Worm (Caenorhabditis elegans) whole organism, L1 larva: ENCODE results near the gene feh-1.
A peak's percentile ranks its signal among the peaks of the same experiment; 100 is the strongest.

ENCODE experiments used
- C16A3.4 ChIP-seq: fragments of 150-350 bp; optimal IDR thresholded peaks from 2 replicates; lab custom pipeline; 2014; ENCODE audit warnings: missing biosample characterization, missing genetic modification characterization
- F16B12.6 ChIP-seq: fragments of 150-350 bp; optimal IDR thresholded peaks from 2 replicates; lab custom pipeline; 2014; ENCODE audit warnings: missing biosample characterization, missing genetic modification characterization
- aha-1 ChIP-seq: fragments of 150-350 bp; optimal IDR thresholded peaks from 2 replicates; lab custom pipeline; 2014; ENCODE audit warnings: missing biosample characterization, missing genetic modification characterization
- alr-1 ChIP-seq: fragments of 200-800 bp; sonication (Bioruptor generic); optimal IDR thresholded peaks from 2 replicates; lab custom pipeline; 2018; ENCODE audit warnings: borderline replicate concordance, mild to moderate bottlenecking, missing genetic modification characterization, missing compliant biosample characterization
- blmp-1 ChIP-seq: fragments of 150-350 bp; optimal IDR thresholded peaks from 2 replicates; lab custom pipeline; 2014; ENCODE audit warnings: missing biosample characterization, missing genetic modification characterization
- ceh-63 ChIP-seq: fragments of 200-800 bp; sonication (Bioruptor generic); optimal IDR thresholded peaks from 2 replicates; lab custom pipeline; 2018; ENCODE audit warnings: mild to moderate bottlenecking, missing genetic modification characterization, missing compliant biosample characterization
- ceh-8 ChIP-seq: fragments of 200-800 bp; sonication (Bioruptor generic); optimal IDR thresholded peaks from 2 replicates; lab custom pipeline; 2018; ENCODE audit warnings: mild to moderate bottlenecking, missing genetic modification characterization, moderate library complexity, missing compliant biosample characterization
- ceh-82 ChIP-seq, 3 experiments: fragments of 150-350 bp in 1 of 3; sonication (generic microtip) in 2 of 3; optimal IDR thresholded peaks; 2 replicates each; lab custom pipeline; 2014 to 2017; ENCODE audit warnings: missing biosample characterization in 3 of 3, missing genetic modification characterization in 3 of 3
- dpl-1 ChIP-seq, 3 experiments: fragments of 150-350 bp in 2 of 3; sonication (generic microtip) in 1 of 3; optimal IDR thresholded peaks; 2 replicates each; lab custom pipeline; 2014 to 2017; ENCODE audit warnings: missing biosample characterization in 3 of 3, missing genetic modification characterization in 3 of 3, missing genetic modification reagents in 3 of 3
- dsc-1 ChIP-seq: sonication (generic microtip); optimal IDR thresholded peaks from 2 replicates; lab custom pipeline; 2016; ENCODE audit warnings: mild to moderate bottlenecking, missing genetic modification characterization, missing compliant biosample characterization
- efl-3 ChIP-seq: fragments of 200-800 bp; sonication (Bioruptor generic); optimal IDR thresholded peaks from 2 replicates; lab custom pipeline; 2018; ENCODE audit warnings: mild to moderate bottlenecking, missing genetic modification characterization, missing compliant biosample characterization
- egl-13 ChIP-seq: sonication (generic microtip); optimal IDR thresholded peaks from 2 replicates; lab custom pipeline; 2016; ENCODE audit warnings: missing genotype, missing genetic modification reagents, missing genetic modification characterization, missing compliant biosample characterization
- egl-27 ChIP-seq, 2 experiments: fragments of 150-350 bp in 1 of 2; sonication (generic microtip); optimal IDR thresholded peaks; 3 replicates each; lab custom pipeline; 2017 to 2018; ENCODE audit warnings: missing biosample characterization in 2 of 2, missing genetic modification characterization in 2 of 2, missing genetic modification reagents in 2 of 2
- ets-5 ChIP-seq: fragments of 200-800 bp; sonication (Bioruptor generic); IDR thresholded peaks from 2 replicates; pipeline ENCODE4 v1.3.6; 2022; ENCODE audit warnings: missing genetic modification characterization, missing compliant biosample characterization
- fos-1 ChIP-seq: fragments of 150-350 bp; optimal IDR thresholded peaks from 2 replicates; lab custom pipeline; 2014; ENCODE audit warnings: missing biosample characterization, missing genetic modification characterization
- grh-1 ChIP-seq: fragments of 200-800 bp; sonication (Bioruptor generic); IDR thresholded peaks from 2 replicates; pipeline ENCODE4 v1.3.6; 2022; ENCODE audit warnings: missing genetic modification reagents, missing genetic modification characterization, missing compliant biosample characterization
- hlh-17 ChIP-seq: fragments of 200-800 bp; sonication (Bioruptor generic); optimal IDR thresholded peaks from 2 replicates; lab custom pipeline; 2018; ENCODE audit warnings: missing genetic modification characterization, mild to moderate bottlenecking, missing compliant biosample characterization, moderate library complexity, borderline replicate concordance
- hpl-2 ChIP-seq: fragments of 150-350 bp; optimal IDR thresholded peaks from 2 replicates; lab custom pipeline; 2014; ENCODE audit warnings: missing biosample characterization, missing genetic modification reagents, missing genetic modification characterization
- irx-1 ChIP-seq: sonication (generic microtip); optimal IDR thresholded peaks from 2 replicates; lab custom pipeline; 2016; ENCODE audit warnings: missing genetic modification characterization, missing compliant biosample characterization
- isw-1 ChIP-seq: fragments of 200-800 bp; sonication (Bioruptor generic); IDR thresholded peaks from 2 replicates; pipeline ENCODE4 v1.3.6; 2022; ENCODE audit warnings: missing genetic modification characterization, missing compliant biosample characterization
- jun-1 ChIP-seq: fragments of 150-350 bp; optimal IDR thresholded peaks from 2 replicates; lab custom pipeline; 2014; ENCODE audit warnings: missing biosample characterization, missing genetic modification reagents, missing genetic modification characterization
- lin-14 ChIP-seq: fragments of 200-800 bp; sonication (Bioruptor generic); optimal IDR thresholded peaks from 2 replicates; lab custom pipeline; 2018; ENCODE audit warnings: mild to moderate bottlenecking, missing genetic modification characterization, moderate library complexity, missing compliant biosample characterization
- lin-15B ChIP-seq: fragments of 150-350 bp; sonication (generic microtip); optimal IDR thresholded peaks from 3 replicates; lab custom pipeline; 2014; ENCODE audit warnings: missing biosample characterization, missing genetic modification characterization
- lin-35 ChIP-seq, 2 experiments: fragments of 150-350 bp; optimal IDR thresholded peaks; 2 replicates each; lab custom pipeline; 2014; ENCODE audit warnings: missing biosample characterization in 2 of 2, missing genetic modification characterization in 2 of 2, missing genetic modification reagents in 2 of 2
- lir-3 ChIP-seq: sonication (generic microtip); optimal IDR thresholded peaks from 2 replicates; lab custom pipeline; 2016; ENCODE audit warnings: mild to moderate bottlenecking, missing genetic modification characterization, moderate library complexity, missing compliant biosample characterization; ENCODE audit not compliant: poor library complexity
- lsy-2 ChIP-seq, 2 experiments: fragments of 150-350 bp; optimal IDR thresholded peaks; 2 replicates each; lab custom pipeline; 2014; ENCODE audit warnings: missing biosample characterization in 2 of 2, missing genetic modification characterization in 2 of 2
- mab-9 ChIP-seq: fragments of 200-800 bp; sonication (Bioruptor generic); IDR thresholded peaks from 2 replicates; pipeline ENCODE4 v1.3.6; 2022; ENCODE audit warnings: missing genetic modification reagents, missing genetic modification characterization, missing compliant biosample characterization
- mdl-1 ChIP-seq, 2 experiments: fragments of 150-350 bp; optimal IDR thresholded peaks; 2 replicates each; lab custom pipeline; 2014 to 2017; ENCODE audit warnings: missing biosample characterization in 2 of 2, missing genetic modification characterization in 2 of 2, inconsistent platforms in 1 of 2
- mep-1 ChIP-seq: fragments of 150-350 bp; optimal IDR thresholded peaks from 2 replicates; lab custom pipeline; 2014; ENCODE audit warnings: missing biosample characterization, missing genetic modification characterization
- nhr-11 ChIP-seq: fragments of 150-350 bp; optimal IDR thresholded peaks from 2 replicates; lab custom pipeline; 2014; ENCODE audit warnings: missing biosample characterization, missing genetic modification characterization
- nhr-19 ChIP-seq: fragments of 200-800 bp; sonication (Bioruptor generic); conservative IDR thresholded peaks from 2 replicates; pipeline ENCODE4 v1.3.6; 2022; ENCODE audit warnings: missing genetic modification characterization, missing compliant biosample characterization
- nhr-20 ChIP-seq: sonication (generic microtip); optimal IDR thresholded peaks from 2 replicates; lab custom pipeline; 2016; ENCODE audit warnings: mild to moderate bottlenecking, missing genetic modification characterization, missing compliant biosample characterization
- nhr-237 ChIP-seq: fragments of 150-350 bp; optimal IDR thresholded peaks from 2 replicates; lab custom pipeline; 2014; ENCODE audit warnings: missing biosample characterization, missing genetic modification characterization
- nhr-71 ChIP-seq: sonication (generic microtip); optimal IDR thresholded peaks from 2 replicates; lab custom pipeline; 2016; ENCODE audit warnings: mild to moderate bottlenecking, missing genetic modification characterization, moderate library complexity, missing compliant biosample characterization
- nhr-84 ChIP-seq: sonication (generic microtip); optimal IDR thresholded peaks from 2 replicates; lab custom pipeline; 2017; ENCODE audit warnings: missing biosample characterization, missing genetic modification characterization
- nhr-90 ChIP-seq: sonication (generic microtip); optimal IDR thresholded peaks from 2 replicates; lab custom pipeline; 2016; ENCODE audit warnings: mild to moderate bottlenecking, missing genetic modification characterization, missing compliant biosample characterization; ENCODE audit not compliant: poor library complexity
- pag-3 ChIP-seq: sonication (generic microtip); optimal IDR thresholded peaks from 2 replicates; lab custom pipeline; 2017; ENCODE audit warnings: missing genetic modification characterization, mild to moderate bottlenecking, missing compliant biosample characterization, antibody characterized with exemption, borderline replicate concordance; ENCODE audit not compliant: insufficient read depth
- pax-3 ChIP-seq: fragments of 200-800 bp; sonication (Bioruptor generic); optimal IDR thresholded peaks from 2 replicates; lab custom pipeline; 2018; ENCODE audit warnings: mild to moderate bottlenecking, missing genetic modification characterization, moderate library complexity, missing compliant biosample characterization
- rnt-1 ChIP-seq: sonication (generic microtip); optimal IDR thresholded peaks from 2 replicates; lab custom pipeline; 2016; ENCODE audit warnings: mild to moderate bottlenecking, missing genetic modification characterization, moderate library complexity, missing compliant biosample characterization
- skn-1 ChIP-seq: fragments of 150-350 bp; optimal IDR thresholded peaks from 2 replicates; lab custom pipeline; 2014; ENCODE audit warnings: missing biosample characterization, missing genetic modification characterization
- snu-23 ChIP-seq: sonication (generic microtip); optimal IDR thresholded peaks from 2 replicates; lab custom pipeline; 2016; ENCODE audit warnings: missing genetic modification characterization, missing compliant biosample characterization
- sox-4 ChIP-seq: sonication (generic microtip); optimal IDR thresholded peaks from 2 replicates; lab custom pipeline; 2016; ENCODE audit warnings: missing genetic modification characterization, missing compliant biosample characterization
- sptf-1 ChIP-seq: fragments of 150-350 bp; optimal IDR thresholded peaks from 2 replicates; lab custom pipeline; 2014; ENCODE audit warnings: missing biosample characterization, missing genetic modification characterization
- tbx-2 ChIP-seq: sonication (generic microtip); optimal IDR thresholded peaks from 2 replicates; lab custom pipeline; 2016; ENCODE audit warnings: missing genetic modification characterization, missing compliant biosample characterization
- tlp-1 ChIP-seq: fragments of 150-350 bp; optimal IDR thresholded peaks from 2 replicates; lab custom pipeline; 2014; ENCODE audit warnings: missing biosample characterization, missing genetic modification characterization
- unc-30 ChIP-seq: sonication (generic microtip); optimal IDR thresholded peaks from 2 replicates; lab custom pipeline; 2017; ENCODE audit warnings: missing biosample characterization, missing genetic modification characterization
- unc-86 ChIP-seq: sonication (generic microtip); optimal IDR thresholded peaks from 2 replicates; lab custom pipeline; 2016; ENCODE audit warnings: missing genetic modification characterization, missing compliant biosample characterization
- unc-98 ChIP-seq: fragments of 200-800 bp; sonication (Bioruptor generic); IDR thresholded peaks from 2 replicates; pipeline ENCODE4 v1.3.6; 2022; ENCODE audit warnings: missing genetic modification characterization, missing compliant biosample characterization
- vab-15 ChIP-seq: sonication (generic microtip); optimal IDR thresholded peaks from 2 replicates; lab custom pipeline; 2017; ENCODE audit warnings: missing genotype, mild to moderate bottlenecking, missing genetic modification characterization, missing compliant biosample characterization
- xbp-1 ChIP-seq: sonication (generic microtip); optimal IDR thresholded peaks from 2 replicates; lab custom pipeline; 2016; ENCODE audit warnings: missing genetic modification characterization, missing compliant biosample characterization
- ztf-11 ChIP-seq, 2 experiments: sonication (generic microtip); optimal IDR thresholded peaks; 2 replicates each; lab custom pipeline; 2016 to 2017; ENCODE audit warnings: missing genetic modification characterization in 2 of 2, missing biosample characterization in 1 of 2, missing compliant biosample characterization in 1 of 2

Gene feh-1

ce11 chrIII:2596984-2597454, 47.3 kb downstream of the feh-1 start, which contains the start of gene apb-1 (continued):
- no peak for TF ChIP-seq pag-3 (tag; lab: Kevin White, UChicago)
- peak; percentile 83 for TF ChIP-seq hpl-2 (GFP tag; lab: Kevin White, UChicago)
- peak; percentile 94 to 96 for TF ChIP-seq lsy-2 (tag; optimal IDR thresholded peaks at IDR 0.05; lab: Kevin White, UChicago)
- peak; percentile 92 for TF ChIP-seq C16A3.4
- peak; percentile 38 for TF ChIP-seq ceh-63 (GFP tag; lab: Kevin White, UChicago)
- peak; percentile 96 for TF ChIP-seq unc-86
- no peak for TF ChIP-seq ets-5 (GFP tag; lab: Robert Waterston, UW)
- TF ChIP-seq skn-1 (tag; lab: Kevin White, UChicago) = peak; percentile 90
- TF ChIP-seq F16B12.6 (tag; lab: Kevin White, UChicago) = peak; percentile 74
- peak; percentile 70 for TF ChIP-seq nhr-11 (tag; lab: Kevin White, UChicago)
- TF ChIP-seq isw-1 = peak; percentile 95
- no peak for TF ChIP-seq vab-15 (tag; lab: Kevin White, UChicago)
- TF ChIP-seq alr-1 (tag; lab: Kevin White, UChicago) = no peak
- peak; percentile 29; the same call in 1 of the 2 replicates for TF ChIP-seq unc-98 (GFP tag; lab: Robert Waterston, UW)
- no peak for TF ChIP-seq hlh-17
- no peak for TF ChIP-seq unc-30
- TF ChIP-seq pax-3 (tag; lab: Kevin White, UChicago) = peak; percentile 86
- peak; percentile 94 for TF ChIP-seq xbp-1
- peak; percentile 84 to 87 (median 85) for TF ChIP-seq dpl-1 (GFP tag; optimal IDR thresholded peaks at IDR 0.05; lab: Kevin White, UChicago)
- TF ChIP-seq aha-1 (tag; lab: Kevin White, UChicago) = peak; percentile 73
- peak; percentile 99 for TF ChIP-seq mep-1
- peak; percentile 96 for TF ChIP-seq nhr-90 (tag; lab: Kevin White, UChicago)
- peak; percentile 95 for TF ChIP-seq nhr-20 (tag; lab: Kevin White, UChicago)
- peak; percentile 96 for TF ChIP-seq egl-13 (tag; lab: Kevin White, UChicago)
- peak; percentile 57 for TF ChIP-seq nhr-237 (tag; lab: Kevin White, UChicago)
- peak; percentile 88 for TF ChIP-seq mab-9 (GFP tag; lab: Robert Waterston, UW)
- peak; percentile 92 for TF ChIP-seq irx-1
- TF ChIP-seq tbx-2 (tag; lab: Kevin White, UChicago) = peak; percentile 97
- TF ChIP-seq efl-3 (GFP tag; lab: Kevin White, UChicago) = no peak
- no peak for TF ChIP-seq rnt-1 (tag; lab: Kevin White, UChicago)
- no peak for TF ChIP-seq lir-3 (tag; lab: Kevin White, UChicago)
- peak; percentile 80 for TF ChIP-seq lin-15B (tag; lab: Kevin White, UChicago)
- TF ChIP-seq ceh-82 (tag; optimal IDR thresholded peaks at IDR 0.05; lab: Kevin White, UChicago) = peak; percentile 96 to 97 (median 97)
- no peak for TF ChIP-seq tlp-1 (tag; lab: Kevin White, UChicago)
- peak; percentile 84 for TF ChIP-seq blmp-1 (tag; lab: Kevin White, UChicago)
- TF ChIP-seq dsc-1 (tag; lab: Kevin White, UChicago) = peak; percentile 95
- TF ChIP-seq snu-23 (GFP tag; lab: Kevin White, UChicago) = peak; percentile 98
- peak in 1 of 2 experiments; percentile 87 for TF ChIP-seq ztf-11 (tag; optimal IDR thresholded peaks at IDR 0.05; lab: Kevin White, UChicago)
- no peak for TF ChIP-seq sptf-1
- TF ChIP-seq lin-14 = peak; percentile 96
- TF ChIP-seq sox-4 (tag; lab: Kevin White, UChicago) = peak; percentile 88
- no peak for TF ChIP-seq nhr-84 (tag; lab: Kevin White, UChicago)
- peak; percentile 91 for TF ChIP-seq fos-1
- peak; percentile 88 to 89 for TF ChIP-seq lin-35 (GFP tag; optimal IDR thresholded peaks at IDR 0.05; lab: Kevin White, UChicago)
- TF ChIP-seq egl-27 (tag; optimal IDR thresholded peaks at IDR 0.05; lab: Kevin White, UChicago) = peak; percentile 13 to 51
- TF ChIP-seq grh-1 = peak; percentile 87
- peak; percentile 89 for TF ChIP-seq jun-1 (tag; lab: Kevin White, UChicago)
- TF ChIP-seq ceh-8 (GFP tag; lab: Kevin White, UChicago) = peak; percentile 93
- peak in 1 of 2 experiments; percentile 83 for TF ChIP-seq mdl-1 (tag; optimal IDR thresholded peaks at IDR 0.05; lab: Kevin White, UChicago)
- TF ChIP-seq nhr-71 (tag; lab: Kevin White, UChicago) = peak; percentile 97
- TF ChIP-seq nhr-19 = peak; percentile 92
